Worm (Caenorhabditis elegans): ENCODE measurements around the gene cutl-29.

cutl-29 gene

ce11 chrX:8247088-8247487, 23.7 kb downstream of the cutl-29 start:
- TF ChIP-seq ceh-44 (GFP tag; IDR thresholded peaks at IDR 0.05) (no peak), aha-1 (tag) (peak; percentile 67), unc-62 (GFP tag; optimal IDR thresholded peaks at IDR 0.05 in 1 of 2) (peak in 1 of 2 experiments; percentile 70), unc-62 (tag; optimal IDR thresholded peaks at IDR 0.05) (no peak), lin-38 (GFP tag; IDR thresholded peaks at IDR 0.05) (no peak), nhr-28 (tag; optimal IDR thresholded peaks at IDR 0.05) (peak; percentile 53), F49E8.2 (tag; optimal IDR thresholded peaks at IDR 0.05; ENCODE audit: borderline replicate concordance) (no peak)

DNA sequence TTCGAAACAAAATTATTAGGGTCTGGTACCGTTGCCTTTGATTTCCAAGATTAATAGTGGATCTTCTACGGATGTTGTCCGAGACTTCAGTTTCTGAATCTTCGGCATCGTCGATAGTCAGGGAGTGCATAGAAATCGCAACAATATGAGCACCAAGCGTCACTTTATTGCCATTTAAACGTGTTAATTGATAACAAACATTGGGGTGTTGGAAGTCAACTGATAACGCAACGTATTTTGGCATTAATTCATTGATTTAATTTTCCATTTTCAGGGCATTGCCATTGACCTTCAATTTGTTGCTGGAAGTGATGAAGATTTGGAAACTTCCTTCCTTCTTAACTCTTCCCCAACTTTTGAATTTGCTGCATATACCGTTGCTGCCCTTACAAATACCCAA, 24.7 kb downstream of the cutl-29 start, which contains the start of gene kqt-2:
Gene kqt-2, minus strand, starts transcription at position 244 of the 400 bp plus-strand sequence.
- no peak for TF ChIP-seq ZK546.5 (tag; optimal IDR thresholded peaks at IDR 0.05)
- TF ChIP-seq R02D3.7 (tag; optimal IDR thresholded peaks at IDR 0.05) = no peak
- TF ChIP-seq madf-5 (GFP tag; IDR thresholded peaks at IDR 0.05) = no peak
- TF ChIP-seq dmd-6 (GFP tag; IDR thresholded peaks at IDR 0.05) = peak; percentile 67
- no peak for TF ChIP-seq mxl-2 (GFP tag; conservative IDR thresholded peaks at IDR 0.05)
- no peak for TF ChIP-seq daf-16 (GFP tag; optimal IDR thresholded peaks at IDR 0.05)
- peak; percentile 75 for TF ChIP-seq daf-16 (tag; optimal IDR thresholded peaks at IDR 0.05)
- TF ChIP-seq lin-1 (GFP tag; IDR thresholded peaks at IDR 0.05) = no peak
- TF ChIP-seq pqm-1 (tag; optimal IDR thresholded peaks at IDR 0.05) = peak; percentile 38
- TF ChIP-seq fkh-10 (GFP tag; optimal IDR thresholded peaks at IDR 0.05) = no peak
- TF ChIP-seq zip-11 (GFP tag; IDR thresholded peaks at IDR 0.05) = no peak
- TF ChIP-seq nhr-77 (tag; optimal IDR thresholded peaks at IDR 0.05) = peak; percentile 36
- TF ChIP-seq dve-1 (tag; optimal IDR thresholded peaks at IDR 0.05; ENCODE audit: insufficient read depth) = peak; percentile 68
- no peak for TF ChIP-seq arid-1 (GFP tag; conservative IDR thresholded peaks at IDR 0.05)
- peak; percentile 23 for TF ChIP-seq hlh-11 (tag; optimal IDR thresholded peaks at IDR 0.05)
- TF ChIP-seq nhr-28 (tag; optimal IDR thresholded peaks at IDR 0.05) = peak; percentile 43
- TF ChIP-seq php-3 (GFP tag; IDR thresholded peaks at IDR 0.05) = peak; percentile 21; the same call in 1 of the 2 replicates

DNA sequence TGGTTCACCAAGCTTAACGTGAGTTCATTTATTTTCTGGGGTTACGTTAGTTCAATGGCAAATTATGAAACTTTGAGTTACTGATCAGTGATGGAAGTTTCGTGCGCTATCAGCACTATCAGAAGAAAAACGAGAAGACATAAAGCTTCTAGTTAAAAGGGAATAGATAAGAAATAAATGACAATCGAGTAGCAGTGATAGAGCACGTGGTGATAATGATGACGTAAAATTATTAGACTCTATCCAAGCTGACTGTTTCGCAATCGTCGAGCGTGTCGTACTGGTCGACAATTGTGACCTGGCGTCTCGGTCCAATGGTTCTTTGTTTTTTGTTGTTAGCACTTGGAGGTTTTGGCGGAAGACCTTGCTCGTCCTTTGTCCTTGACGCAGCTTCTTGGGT, 27.7 kb downstream of the cutl-29 start:
- peak; percentile 80 for TF ChIP-seq nhr-28 (tag; optimal IDR thresholded peaks at IDR 0.05)
- TF ChIP-seq gei-8 (GFP tag; optimal IDR thresholded peaks at IDR 0.05) = peak; percentile 50
- peak; percentile 39 for TF ChIP-seq nhr-48 (tag; optimal IDR thresholded peaks at IDR 0.05)
- TF ChIP-seq ceh-44 (GFP tag; IDR thresholded peaks at IDR 0.05) = no peak
- peak; percentile 25 for TF ChIP-seq mep-1 (tag; optimal IDR thresholded peaks at IDR 0.05)
- TF ChIP-seq hlh-30 (tag; optimal IDR thresholded peaks at IDR 0.05; ENCODE audit: insufficient read depth) = peak; percentile 24
- TF ChIP-seq snpc-4 (tag; optimal IDR thresholded peaks at IDR 0.05) = no peak
- peak; percentile 82 for TF ChIP-seq pqm-1 (tag; optimal IDR thresholded peaks at IDR 0.05)
- no peak for TF ChIP-seq nhr-11 (tag; optimal IDR thresholded peaks at IDR 0.05)
- peak; percentile 75 for TF ChIP-seq hlh-11 (tag; optimal IDR thresholded peaks at IDR 0.05)
- TF ChIP-seq nhr-42 (GFP tag; IDR thresholded peaks at IDR 0.05) = no peak
- TF ChIP-seq D1046.2 (GFP tag; IDR thresholded peaks at IDR 0.05) = no peak
- TF ChIP-seq dmd-6 (GFP tag; IDR thresholded peaks at IDR 0.05) = peak; percentile 97
- TF ChIP-seq nhr-102 (tag; optimal IDR thresholded peaks at IDR 0.05) = peak; percentile 50
- no peak for TF ChIP-seq daf-16 (GFP tag; optimal IDR thresholded peaks at IDR 0.05)
- TF ChIP-seq daf-16 (tag; optimal IDR thresholded peaks at IDR 0.05) = peak; percentile 85
- TF ChIP-seq tra-1 (GFP tag; IDR thresholded peaks at IDR 0.05) = peak; percentile 87
- TF ChIP-seq nhr-111 (GFP tag; optimal IDR thresholded peaks at IDR 0.05) = no peak
- peak; percentile 34 to 86 for TF ChIP-seq mdl-1 (tag; optimal IDR thresholded peaks at IDR 0.05)
- TF ChIP-seq lsy-2 (tag; optimal IDR thresholded peaks at IDR 0.05) = peak in 1 of 2 experiments; percentile 40
- peak; percentile 85; the same call in 1 of the 2 replicates for TF ChIP-seq php-3 (GFP tag; IDR thresholded peaks at IDR 0.05)
- no peak for TF ChIP-seq saeg-2 (GFP tag; IDR thresholded peaks at IDR 0.05)
- no peak for TF ChIP-seq vab-7 (GFP tag; IDR thresholded peaks at IDR 0.05)
- TF ChIP-seq mes-2 (tag; optimal IDR thresholded peaks at IDR 0.05; ENCODE audit: poor library complexity, severe bottlenecking) = peak; percentile 22
- TF ChIP-seq lin-38 (GFP tag; IDR thresholded peaks at IDR 0.05) = no peak
- TF ChIP-seq madf-9 (GFP tag; conservative IDR thresholded peaks at IDR 0.05) = 0 out of 2 replicates have a peak, but pooled peaks have one; percentile 19
- TF ChIP-seq aha-1 (tag) = peak; percentile 77
- peak in 1 of 2 experiments; percentile 33 for TF ChIP-seq hif-1 (tag; optimal IDR thresholded peaks at IDR 0.05)
- peak; percentile 67 for TF ChIP-seq nhr-10 (tag; optimal IDR thresholded peaks at IDR 0.05)
- TF ChIP-seq lin-1 (GFP tag; IDR thresholded peaks at IDR 0.05) = peak; percentile 64; the same call in 1 of the 2 replicates
- TF ChIP-seq dve-1 (tag; optimal IDR thresholded peaks at IDR 0.05; ENCODE audit: insufficient read depth) = peak; percentile 92
- TF ChIP-seq nhr-77 (tag; optimal IDR thresholded peaks at IDR 0.05) = peak; percentile 67
- TF ChIP-seq mxl-3 (GFP tag; optimal IDR thresholded peaks at IDR 0.05) = peak; percentile 91
- TF ChIP-seq zip-11 (GFP tag; IDR thresholded peaks at IDR 0.05) = no peak
- no peak for TF ChIP-seq zfp-2 (tag; optimal IDR thresholded peaks at IDR 0.05)
